Worm (Caenorhabditis elegans): Measurements from ENCODE around the gene ZC317.2.
"Not testable (repeated sequence)": the region's sequence is repeated elsewhere in the genome, so short reads cannot be mapped to it uniquely, and the experiment has no call there.

ZC317.2 gene

DNA sequence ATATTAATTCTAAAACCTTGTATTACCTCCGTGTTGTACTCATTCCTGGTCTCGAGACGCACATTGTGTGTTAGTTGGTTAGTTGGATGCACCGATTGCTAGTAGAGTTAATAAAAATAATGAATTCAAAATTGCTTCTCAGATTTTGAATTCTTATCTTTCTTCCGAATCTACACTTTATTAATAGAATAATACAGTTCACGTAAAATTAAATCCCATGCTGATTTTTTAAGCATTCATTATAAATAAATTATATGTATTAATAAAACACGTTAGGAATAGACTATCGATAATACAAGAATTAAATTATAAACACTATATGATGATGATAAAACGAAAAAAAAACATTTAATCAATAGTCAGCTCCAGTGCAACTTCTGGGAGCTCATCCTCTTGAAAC lies 8.6 kb downstream of the ZC317.2 start, which contains the start of gene ZC317.6:
ZC317.6 (minus strand) TSS at position 101 of the 400 bp plus-strand sequence.
- not testable (repeated sequence) for TF ChIP-seq ceh-39 (tag; optimal IDR thresholded peaks at IDR 0.05); unc-62 (GFP tag; optimal IDR thresholded peaks at IDR 0.05); hlh-1 (tag; optimal IDR thresholded peaks at IDR 0.05)

DNA sequence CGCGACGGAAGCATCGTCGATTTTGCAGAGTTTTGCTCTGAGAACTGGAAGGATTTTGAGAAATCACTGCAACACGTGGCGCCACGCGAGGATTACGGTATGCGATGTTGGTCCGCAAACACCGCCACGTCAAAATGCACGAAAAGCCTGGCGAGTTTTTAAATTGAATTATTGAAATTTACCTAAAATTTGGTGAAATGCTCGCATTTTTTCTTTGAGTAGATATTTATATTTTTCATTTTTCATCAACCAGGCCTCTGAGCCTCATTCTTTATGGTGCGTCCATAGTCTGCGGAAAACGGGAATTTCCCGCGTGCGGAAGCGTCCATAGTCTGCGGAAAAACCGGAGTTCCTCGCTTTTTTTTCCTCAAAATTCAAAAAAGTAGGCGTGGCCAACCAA lies 11.0 kb downstream of the ZC317.2 start, which contains the start of gene ZC317.7:
ZC317.7 (minus strand) TSS at position 101 of the 400 bp plus-strand sequence.
- TF ChIP-seq ceh-43 (GFP tag; optimal IDR thresholded peaks at IDR 0.05); ham-2 (GFP tag; optimal IDR thresholded peaks at IDR 0.05); zip-8 (tag; optimal IDR thresholded peaks at IDR 0.05): not testable (repeated sequence)

DNA sequence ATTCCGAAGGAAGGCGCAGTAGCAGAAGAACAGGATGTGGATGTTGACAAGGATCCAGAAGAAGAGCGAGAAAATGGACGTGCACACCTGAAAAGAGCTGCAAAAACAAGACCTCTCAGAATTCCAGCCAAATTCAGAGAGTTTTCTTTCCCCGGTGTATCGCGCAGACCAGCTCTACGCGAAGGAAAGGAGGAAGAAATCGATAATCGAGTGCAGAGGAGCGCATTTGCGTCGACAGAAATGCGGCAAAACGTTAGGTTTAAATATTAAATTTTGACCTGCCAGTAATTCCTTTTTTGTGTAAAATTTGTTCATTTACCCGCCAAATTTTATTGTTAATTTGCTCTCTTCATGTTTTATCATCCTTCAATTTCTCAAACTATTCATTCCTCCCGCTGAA lies 17.8 kb downstream of the ZC317.2 start:
- TF ChIP-seq drap-1 (GFP tag; optimal IDR thresholded peaks at IDR 0.05), result no peak
- TF ChIP-seq hlh-1 (tag; optimal IDR thresholded peaks at IDR 0.05), result no peak
- TF ChIP-seq lsy-2 (tag; optimal IDR thresholded peaks at IDR 0.05), result no peak
- no peak for TF ChIP-seq zip-8 (tag; optimal IDR thresholded peaks at IDR 0.05)
- TF ChIP-seq mab-5 (tag; optimal IDR thresholded peaks at IDR 0.05), result no peak
- no peak for TF ChIP-seq nhr-2 (tag; optimal IDR thresholded peaks at IDR 0.05)
- TF ChIP-seq pha-4 (tag; optimal IDR thresholded peaks at IDR 0.05), result no peak
- no peak for TF ChIP-seq cnd-1 (tag; optimal IDR thresholded peaks at IDR 0.05)
- TF ChIP-seq elt-3 (tag; optimal IDR thresholded peaks at IDR 0.05), result no peak
- TF ChIP-seq unc-62 (GFP tag; optimal IDR thresholded peaks at IDR 0.05), result no peak
- TF ChIP-seq mls-2 (tag; optimal IDR thresholded peaks at IDR 0.05), result no peak
- no peak for TF ChIP-seq nhr-76 (tag; optimal IDR thresholded peaks at IDR 0.05)
- TF ChIP-seq sptf-1 (tag; optimal IDR thresholded peaks at IDR 0.05), result no peak
- no peak for TF ChIP-seq lin-32 (GFP tag; optimal IDR thresholded peaks at IDR 0.05)
- no peak for TF ChIP-seq sem-2 (GFP tag; optimal IDR thresholded peaks at IDR 0.05)
- no peak for TF ChIP-seq nhr-237 (tag; optimal IDR thresholded peaks at IDR 0.05)
- TF ChIP-seq lin-13 (tag; optimal IDR thresholded peaks at IDR 0.05), result no peak
- no peak for TF ChIP-seq bed-3 (GFP tag; optimal IDR thresholded peaks at IDR 0.05)

DNA sequence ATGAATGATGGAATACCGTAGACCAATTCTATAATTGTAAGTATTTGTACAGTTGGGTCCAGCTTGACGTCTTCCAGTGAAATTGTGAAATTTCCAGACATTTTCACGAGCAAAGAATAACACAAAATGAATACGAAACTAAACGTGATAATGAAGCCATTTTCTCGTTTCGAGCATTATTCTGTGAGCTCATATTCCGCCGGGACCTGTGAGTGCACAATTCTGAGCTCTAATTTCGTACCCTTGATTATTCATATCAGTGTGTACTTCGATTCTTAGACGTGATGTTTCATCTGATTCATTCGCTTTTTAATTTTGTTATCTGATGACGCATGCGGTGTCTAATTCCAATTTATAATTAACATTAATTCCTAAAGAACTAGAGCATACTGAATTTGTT lies 22.4 kb downstream of the ZC317.2 start, which contains the start of gene srg-66:
srg-66 (minus strand) TSS at position 101 of the 400 bp plus-strand sequence.
- no peak for TF ChIP-seq mep-1 (tag; optimal IDR thresholded peaks at IDR 0.05)
- TF ChIP-seq snpc-4 (tag; optimal IDR thresholded peaks at IDR 0.05), result no peak
- no peak for TF ChIP-seq hlh-1 (tag; optimal IDR thresholded peaks at IDR 0.05)
- TF ChIP-seq cnd-1 (tag; optimal IDR thresholded peaks at IDR 0.05), result no peak
- no peak for TF ChIP-seq unc-39 (tag; optimal IDR thresholded peaks at IDR 0.05)
- no peak for TF ChIP-seq ztf-11 (tag; optimal IDR thresholded peaks at IDR 0.05)
- no peak for TF ChIP-seq nhr-28 (tag; optimal IDR thresholded peaks at IDR 0.05)
- no peak for TF ChIP-seq lin-32 (GFP tag; optimal IDR thresholded peaks at IDR 0.05)
- no peak for TF ChIP-seq sem-2 (GFP tag; optimal IDR thresholded peaks at IDR 0.05)
- TF ChIP-seq M03D4.4 (tag; optimal IDR thresholded peaks at IDR 0.05), result no peak
- TF ChIP-seq ham-2 (GFP tag; optimal IDR thresholded peaks at IDR 0.05), result no peak
- no peak for TF ChIP-seq nhr-12 (tag; optimal IDR thresholded peaks at IDR 0.05)
- no peak for TF ChIP-seq drap-1 (GFP tag; optimal IDR thresholded peaks at IDR 0.05)

DNA sequence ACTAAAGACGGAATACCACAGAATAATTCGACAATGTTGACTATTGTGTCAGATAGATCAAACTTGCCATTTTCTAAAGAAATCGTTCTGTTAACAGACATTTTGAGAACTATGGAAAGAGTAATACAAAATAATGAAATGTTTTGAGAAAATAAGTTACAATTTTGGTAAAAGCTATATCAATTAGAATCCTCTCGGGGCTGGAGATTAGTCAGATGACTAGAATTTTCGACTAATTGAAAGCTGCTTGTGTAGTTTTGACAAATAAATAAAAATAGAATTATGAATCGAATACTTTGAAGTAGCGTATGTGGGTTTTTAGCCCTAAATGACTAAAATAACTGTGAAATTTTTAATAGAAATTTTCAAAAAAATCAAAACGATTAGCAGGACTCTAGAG lies 25.0 kb downstream of the ZC317.2 start, which contains the start of gene srg-65:
srg-65 (minus strand) TSS at position 101 of the 400 bp plus-strand sequence.
- TF ChIP-seq zip-8 (tag; optimal IDR thresholded peaks at IDR 0.05) (no peak), ceh-43 (GFP tag; optimal IDR thresholded peaks at IDR 0.05) (no peak), sptf-1 (tag; optimal IDR thresholded peaks at IDR 0.05) (no peak), nhr-2 (tag; optimal IDR thresholded peaks at IDR 0.05) (no peak), snpc-4 (tag; optimal IDR thresholded peaks at IDR 0.05) (no peak), ceh-83 (GFP tag; optimal IDR thresholded peaks at IDR 0.05) (no peak), M03D4.4 (tag; optimal IDR thresholded peaks at IDR 0.05) (no peak)

DNA sequence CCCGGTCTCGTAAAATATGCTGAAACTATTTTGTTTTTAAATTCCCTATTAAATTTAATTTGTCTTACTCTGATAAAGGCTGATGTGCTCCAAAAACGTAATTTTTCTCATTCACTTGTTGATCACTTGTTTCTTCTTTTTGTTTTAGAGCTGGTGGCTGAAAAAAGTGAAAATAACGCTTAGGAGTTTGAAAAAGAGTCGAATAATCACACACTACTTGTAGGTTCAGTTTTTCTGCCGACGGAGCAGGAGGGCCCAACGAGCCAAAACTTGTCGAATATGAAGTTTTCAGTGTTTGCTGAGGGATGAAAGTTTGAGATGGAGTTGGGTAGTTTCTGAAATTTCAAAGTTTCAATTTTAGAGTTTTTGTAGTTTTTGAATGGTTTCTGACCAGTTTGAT lies 27.3 kb downstream of the ZC317.2 start:
- TF ChIP-seq nhr-2 (tag; optimal IDR thresholded peaks at IDR 0.05) (no peak), M03D4.4 (tag; optimal IDR thresholded peaks at IDR 0.05) (no peak), lsy-2 (tag; optimal IDR thresholded peaks at IDR 0.05) (no peak), elt-1 (tag; optimal IDR thresholded peaks at IDR 0.05; ENCODE audit: borderline replicate concordance, insufficient read depth) (no peak), zip-8 (tag; optimal IDR thresholded peaks at IDR 0.05) (no peak), cnd-1 (tag; optimal IDR thresholded peaks at IDR 0.05) (no peak), nhr-237 (tag; optimal IDR thresholded peaks at IDR 0.05) (no peak), tbx-8 (GFP tag; optimal IDR thresholded peaks at IDR 0.05) (no peak), lin-32 (GFP tag; optimal IDR thresholded peaks at IDR 0.05) (no peak), hlh-1 (tag; optimal IDR thresholded peaks at IDR 0.05) (no peak), unc-120 (tag; optimal IDR thresholded peaks at IDR 0.05; ENCODE audit: poor library complexity, severe bottlenecking) (no peak), blmp-1 (tag; optimal IDR thresholded peaks at IDR 0.05) (no peak), snpc-4 (tag; optimal IDR thresholded peaks at IDR 0.05) (no peak), nhr-12 (tag; optimal IDR thresholded peaks at IDR 0.05) (no peak), flh-1 (GFP tag; optimal IDR thresholded peaks at IDR 0.05) (no peak), mep-1 (tag; optimal IDR thresholded peaks at IDR 0.05) (no peak), nhr-28 (tag; optimal IDR thresholded peaks at IDR 0.05) (no peak), sptf-1 (tag; optimal IDR thresholded peaks at IDR 0.05) (no peak)
